Fruit fly (Drosophila melanogaster) whole organism, prepupa: ENCODE data around the gene Ino80.

Experiments used
- CG10669 ChIP-seq: fragments of 200-800 bp; sonication (Bioruptor generic); optimal IDR thresholded peaks from 3 replicates; lab custom pipeline; 2018; ENCODE audit warnings: missing biosample characterization, mild to moderate bottlenecking, missing genetic modification characterization, moderate library complexity
- CG11762 ChIP-seq: fragments of 200-800 bp; sonication (Bioruptor generic); optimal IDR thresholded peaks from 3 replicates; lab custom pipeline; 2016; ENCODE audit warnings: missing biosample characterization, missing genetic modification characterization; ENCODE audit not compliant: insufficient read depth
- CG11902 ChIP-seq: fragments of 200-800 bp; sonication (Bioruptor generic); optimal IDR thresholded peaks from 3 replicates; lab custom pipeline; 2016; ENCODE audit warnings: missing biosample characterization, missing genetic modification characterization
- CG15336 ChIP-seq: fragments of 200-800 bp; sonication (Bioruptor generic); IDR thresholded peaks from 2 replicates; pipeline ENCODE4 v1.3.6; 2022; ENCODE audit warnings: missing biosample characterization, missing genetic modification characterization
- CG1621 ChIP-seq: fragments of 200-800 bp; sonication (Bioruptor generic); optimal IDR thresholded peaks from 3 replicates; lab custom pipeline; 2018; ENCODE audit warnings: missing biosample characterization, mild to moderate bottlenecking, missing genetic modification characterization
- CG3032 ChIP-seq: fragments of 200-800 bp; optimal IDR thresholded peaks from 2 replicates; lab custom pipeline; 2019; ENCODE audit warnings: missing biosample characterization, mild to moderate bottlenecking, missing genetic modification characterization, moderate library complexity
- CG31627 ChIP-seq: fragments of 200-800 bp; sonication (Bioruptor generic); optimal IDR thresholded peaks from 3 replicates; lab custom pipeline; 2016; ENCODE audit warnings: missing biosample characterization, missing genetic modification characterization
- CG34406 ChIP-seq: fragments of 200-800 bp; sonication (Bioruptor generic); optimal IDR thresholded peaks from 3 replicates; lab custom pipeline; 2016; ENCODE audit warnings: missing biosample characterization, missing genetic modification characterization
- CG4318 ChIP-seq: fragments of 200-800 bp; sonication (Bioruptor generic); optimal IDR thresholded peaks from 3 replicates; lab custom pipeline; 2017; ENCODE audit warnings: missing biosample characterization, mild to moderate bottlenecking, missing genetic modification characterization
- CG6163 ChIP-seq: fragments of 200-800 bp; sonication (Bioruptor generic); IDR thresholded peaks from 3 replicates; pipeline ENCODE4 v1.3.6; 2022; ENCODE audit warnings: missing biosample characterization, missing genetic modification characterization
- CG6276 ChIP-seq: fragments of 200-800 bp; sonication (Bioruptor generic); optimal IDR thresholded peaks from 2 replicates; lab custom pipeline; 2017; ENCODE audit warnings: missing biosample characterization, mild to moderate bottlenecking, missing genetic modification characterization
- CG6792 ChIP-seq: fragments of 200-800 bp; sonication (Bioruptor generic); optimal IDR thresholded peaks from 3 replicates; lab custom pipeline; 2016; ENCODE audit warnings: missing biosample characterization, missing genetic modification characterization
- CG6808 ChIP-seq: fragments of 200-800 bp; sonication (Bioruptor generic); optimal IDR thresholded peaks from 3 replicates; lab custom pipeline; 2017; ENCODE audit warnings: missing biosample characterization, missing genetic modification characterization, mild to moderate bottlenecking, moderate library complexity, missing genetic modification reagents
- CG8119 ChIP-seq: fragments of 200-800 bp; sonication (Bioruptor generic); IDR thresholded peaks from 3 replicates; pipeline ENCODE4 v1.3.6; 2022; ENCODE audit warnings: missing biosample characterization, missing genetic modification characterization
- CG9139 ChIP-seq: fragments of 200-800 bp; sonication (Bioruptor generic); optimal IDR thresholded peaks from 3 replicates; lab custom pipeline; 2017; ENCODE audit warnings: missing biosample characterization, mild to moderate bottlenecking, missing genetic modification characterization
- Eip75B ChIP-seq: fragments of 200-800 bp; sonication (Bioruptor generic); optimal IDR thresholded peaks from 3 replicates; lab custom pipeline; 2016; ENCODE audit warnings: missing biosample characterization, missing genetic modification characterization
- Eip78C ChIP-seq: fragments of 200-800 bp; sonication (Bioruptor generic); peaks from one replicate; lab custom pipeline; 2016; ENCODE audit warnings: missing biosample characterization, missing genetic modification characterization
- Eip93F ChIP-seq: fragments of 200-800 bp; sonication (Bioruptor generic); optimal IDR thresholded peaks from 2 replicates; lab custom pipeline; 2016; ENCODE audit warnings: missing biosample characterization, mild to moderate bottlenecking, missing genetic modification characterization
- Ets21C ChIP-seq: fragments of 200-800 bp; sonication (Bioruptor generic); optimal IDR thresholded peaks from 3 replicates; lab custom pipeline; 2016; ENCODE audit warnings: missing biosample characterization, missing genetic modification characterization
- Gug ChIP-seq: fragments of 200-800 bp; sonication (Bioruptor generic); IDR thresholded peaks from 2 replicates; pipeline ENCODE4 v1.3.6; 2022; ENCODE audit warnings: missing biosample characterization, missing genetic modification characterization
- Hr38 ChIP-seq: sonication (Bioruptor generic); optimal IDR thresholded peaks from 2 replicates; lab custom pipeline; 2016; ENCODE audit warnings: missing biosample characterization, missing genetic modification characterization
- Lpt ChIP-seq: fragments of 200-800 bp; sonication (Bioruptor generic); optimal IDR thresholded peaks from 3 replicates; lab custom pipeline; 2016; ENCODE audit warnings: missing biosample characterization, missing genetic modification characterization
- OdsH ChIP-seq: fragments of 200-800 bp; sonication (Bioruptor generic); optimal IDR thresholded peaks from 3 replicates; lab custom pipeline; 2016; ENCODE audit warnings: missing biosample characterization, missing genetic modification characterization
- Sox102F ChIP-seq: fragments of 200-800 bp; sonication (Bioruptor generic); optimal IDR thresholded peaks from 2 replicates; lab custom pipeline; 2016; ENCODE audit warnings: missing biosample characterization, mild to moderate bottlenecking, missing genetic modification characterization
- achi ChIP-seq: fragments of 200-800 bp; sonication (Bioruptor generic); optimal IDR thresholded peaks from 3 replicates; lab custom pipeline; 2016; ENCODE audit warnings: missing biosample characterization, missing genetic modification characterization
- acj6 ChIP-seq: fragments of 200-800 bp; sonication (Bioruptor generic); optimal IDR thresholded peaks from 3 replicates; lab custom pipeline; 2016; ENCODE audit warnings: missing biosample characterization, missing genetic modification characterization
- dsx ChIP-seq: fragments of 200-800 bp; optimal IDR thresholded peaks from 3 replicates; lab custom pipeline; 2019; ENCODE audit warnings: missing biosample characterization, mild to moderate bottlenecking, missing genetic modification characterization, moderate library complexity; ENCODE audit not compliant: poor library complexity, severe bottlenecking
- esn ChIP-seq: fragments of 200-800 bp; sonication (Bioruptor generic); optimal IDR thresholded peaks from 2 replicates; lab custom pipeline; 2016; ENCODE audit warnings: missing biosample characterization, mild to moderate bottlenecking, missing genetic modification characterization, moderate library complexity
- fd59A ChIP-seq: fragments of 200-800 bp; sonication (Bioruptor generic); optimal IDR thresholded peaks from 2 replicates; lab custom pipeline; 2017; ENCODE audit warnings: missing biosample characterization, mild to moderate bottlenecking, missing genetic modification characterization, missing genetic modification reagents
- fd85E ChIP-seq: fragments of 200-800 bp; sonication (Bioruptor generic); optimal IDR thresholded peaks from 3 replicates; lab custom pipeline; 2016; ENCODE audit warnings: missing biosample characterization, missing genetic modification characterization
- lz ChIP-seq: fragments of 200-800 bp; sonication (Bioruptor generic); optimal IDR thresholded peaks from 3 replicates; lab custom pipeline; 2016; ENCODE audit warnings: missing biosample characterization, missing genetic modification characterization
- net ChIP-seq: fragments of 200-800 bp; sonication (Bioruptor generic); optimal IDR thresholded peaks from 3 replicates; lab custom pipeline; 2016; ENCODE audit warnings: missing biosample characterization, missing genetic modification characterization
- spab ChIP-seq: fragments of 200-800 bp; sonication (Bioruptor generic); optimal IDR thresholded peaks from 2 replicates; lab custom pipeline; 2017; ENCODE audit warnings: missing biosample characterization, mild to moderate bottlenecking, missing genetic modification characterization, missing genetic modification reagents
- ss ChIP-seq, 2 experiments: fragments of 200-800 bp; sonication (Bioruptor generic); optimal IDR thresholded peaks; 2 replicates in 1 of 2; 3 replicates in 1 of 2; lab custom pipeline; 2017 to 2018; ENCODE audit warnings: mild to moderate bottlenecking in 2 of 2, missing biosample characterization in 2 of 2, missing genetic modification characterization in 2 of 2, moderate library complexity in 1 of 2
- svp ChIP-seq: fragments of 200-800 bp; sonication (Bioruptor generic); peaks from one replicate; lab custom pipeline; 2016; ENCODE audit warnings: missing biosample characterization, missing genetic modification characterization
- topi ChIP-seq: fragments of 200-800 bp; sonication (Bioruptor generic); optimal IDR thresholded peaks from 3 replicates; lab custom pipeline; 2016; ENCODE audit warnings: missing biosample characterization, missing genetic modification characterization

Ino80 gene

DNA sequence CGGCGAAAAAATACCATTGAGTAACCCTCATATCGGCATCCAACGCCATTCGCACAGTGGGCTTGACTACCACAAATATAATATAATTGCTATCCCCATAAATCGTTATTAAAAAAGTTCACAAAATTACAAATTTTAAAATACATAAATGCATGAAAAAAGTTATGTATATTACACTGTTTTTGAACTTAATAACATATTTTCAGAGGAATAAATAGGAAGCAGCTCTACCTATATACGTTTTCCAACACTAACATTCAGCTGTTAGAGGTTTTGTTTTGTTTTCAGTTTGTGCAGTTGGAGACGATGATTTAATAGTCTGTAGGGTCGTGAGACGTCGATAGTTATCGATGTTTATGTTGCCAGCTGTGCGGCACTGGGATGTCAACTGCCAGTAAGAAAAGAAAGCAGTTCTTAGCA, at the start of gene Ino80, which contains the start of gene Aptx (continued):
- TF ChIP-seq CG9139 (GFP tag; lab: Kevin White, UChicago) (peak; percentile 41), svp (peak; percentile 97), Eip75B (GFP tag; lab: Kevin White, UChicago) (peak; percentile 94), Gug (GFP tag; lab: Robert Waterston, UW) (peak; percentile 93), fd85E (GFP tag; lab: Kevin White, UChicago) (peak; percentile 49), topi (peak; percentile 93), Sox102F (GFP tag; lab: Kevin White, UChicago) (peak; percentile 92), Ets21C (GFP tag; lab: Kevin White, UChicago) (peak; percentile 91)

- no peak for TF ChIP-seq CG6163 (GFP tag; lab: Robert Waterston, UW)
- TF ChIP-seq CG3032 (tag; lab: Kevin White, UChicago), result no peak
- TF ChIP-seq CG15336 (GFP tag; lab: Robert Waterston, UW), result no peak
- no peak for TF ChIP-seq esn (GFP tag; lab: Kevin White, UChicago)
- no peak for TF ChIP-seq Hr38 (GFP tag; lab: Kevin White, UChicago)
- no peak for TF ChIP-seq CG4318
- no peak for TF ChIP-seq achi (GFP tag; lab: Kevin White, UChicago)
- no peak for TF ChIP-seq CG8119 (GFP tag; lab: Robert Waterston, UW)
- TF ChIP-seq dsx, result no peak
- no peak for TF ChIP-seq Lpt (GFP tag; lab: Kevin White, UChicago)
- TF ChIP-seq CG31627, result no peak
- TF ChIP-seq OdsH (GFP tag; lab: Kevin White, UChicago), result no peak
- no peak for TF ChIP-seq Sox102F (GFP tag; lab: Kevin White, UChicago)
- no peak for TF ChIP-seq CG11902
These were observed 22.1 kb upstream of the Ino80 start, which contains the start of gene CG3517 for dm6 chr3R:19425099-19425498. TSS of gene CG3517 (minus strand) at chr3R:19425199.

dm6 chr3R:19412434-19412833, 9.5 kb upstream of the Ino80 start, which contains the start of gene CG31221:
TSS of gene CG31221 (plus strand) at chr3R:19412689.
- TF ChIP-seq Ets21C (GFP tag; lab: Kevin White, UChicago), result no peak
- no peak for TF ChIP-seq net
- no peak for TF ChIP-seq acj6
- TF ChIP-seq CG4318, result no peak
- no peak for TF ChIP-seq Eip78C (GFP tag; lab: Kevin White, UChicago)
- TF ChIP-seq lz (GFP tag; lab: Kevin White, UChicago), result no peak

dm6 chr3R:19411371-19411770, 8.4 kb upstream of the Ino80 start:
- TF ChIP-seq CG11762 (GFP tag; lab: Kevin White, UChicago) (no peak), CG34406 (GFP tag; lab: Kevin White, UChicago) (no peak), OdsH (GFP tag; lab: Kevin White, UChicago) (no peak), Eip93F (GFP tag; lab: Kevin White, UChicago) (no peak), CG6808 (GFP tag; lab: Kevin White, UChicago) (no peak), spab (no peak), fd85E (GFP tag; lab: Kevin White, UChicago) (no peak), CG6276 (no peak), Gug (GFP tag; lab: Robert Waterston, UW) (no peak), esn (GFP tag; lab: Kevin White, UChicago) (no peak), Eip75B (GFP tag; lab: Kevin White, UChicago) (no peak), svp (no peak), CG1621 (tag; lab: Kevin White, UChicago) (no peak), fd59A (GFP tag; lab: Kevin White, UChicago) (no peak), ss (GFP tag; optimal IDR thresholded peaks at IDR 0.05; lab: Kevin White, UChicago) (no peak), CG10669 (GFP tag; lab: Kevin White, UChicago) (no peak), CG6792 (GFP tag; lab: Kevin White, UChicago) (no peak)
